Worm (Caenorhabditis elegans) whole organism, dauer: ENCODE measurements around the gene col-164.

ENCODE experiments used
- unc-62 ChIP-seq: sonication (generic microtip); optimal IDR thresholded peaks from 2 replicates; lab custom pipeline; 2017; ENCODE audit warnings: missing biosample characterization, missing genetic modification reagents, missing genetic modification characterization

Gene col-164

ce11 chrX:2079536-2079935 is 13.7 kb upstream of the col-164 start, which contains the start of gene F49H12.4:
TSS of gene F49H12.4 (plus strand) at chrX:2079836.
- no peak for TF ChIP-seq unc-62

- TF ChIP-seq unc-62: no peak
Measured at ce11 chrX:2084019-2084418, 9.2 kb upstream of the col-164 start, which contains the start of gene F49H12.3. TSS of gene F49H12.3 (plus strand) at chrX:2084375.

ce11 chrX:2084988-2085387 is 8.3 kb upstream of the col-164 start, which contains the start of gene F49H12.2:
TSS of gene F49H12.2 (plus strand) at chrX:2085288.
- TF ChIP-seq unc-62: no peak

ce11 chrX:2085494-2085893 is 7.8 kb upstream of the col-164 start:
- TF ChIP-seq unc-62: no peak

- no peak for TF ChIP-seq unc-62
Measured at ce11 chrX:2087716-2088115, 5.6 kb upstream of the col-164 start.

ce11 chrX:2089434-2089833 is 3.8 kb upstream of the col-164 start, which contains the start of gene lsy-2:
TSS of gene lsy-2 (plus strand) at chrX:2089704.
- TF ChIP-seq unc-62: no peak

ce11 chrX:2090493-2090892 is 2.8 kb upstream of the col-164 start:
- no peak for TF ChIP-seq unc-62

- no peak for TF ChIP-seq unc-62
Measured at ce11 chrX:2094094-2094493, 825 bp downstream of the col-164 start.

ce11 chrX:2096804-2097203 is 3.5 kb downstream of the col-164 start, which contains the start of gene T21D9.2:
TSS of gene T21D9.2 (minus strand) at chrX:2096904.
- TF ChIP-seq unc-62: no peak

ce11 chrX:2099002-2099401 is 5.7 kb downstream of the col-164 start:
- TF ChIP-seq unc-62: no peak

- TF ChIP-seq unc-62: no peak
Measured at ce11 chrX:2105310-2105709, 12.0 kb downstream of the col-164 start, which contains the start of gene F53B1.3. TSS of gene F53B1.3 (plus strand) at chrX:2105610.

- TF ChIP-seq unc-62: no peak
Measured at ce11 chrX:2107414-2107813, 14.1 kb downstream of the col-164 start.

- TF ChIP-seq unc-62: no peak
Measured at ce11 chrX:2108182-2108581, 14.9 kb downstream of the col-164 start.

ce11 chrX:2108682-2109081 is 15.4 kb downstream of the col-164 start, which contains the start of gene F53B1.2:
TSS of gene F53B1.2 (plus strand) at chrX:2108982.
- no peak for TF ChIP-seq unc-62

- no peak for TF ChIP-seq unc-62
Measured at ce11 chrX:2110603-2111327, 17.5 kb downstream of the col-164 start.

ce11 chrX:2113004-2113403 is 19.7 kb downstream of the col-164 start, which contains the start of gene bus-5:
TSS of gene bus-5 (minus strand) at chrX:2113104.
- no peak for TF ChIP-seq unc-62

- TF ChIP-seq unc-62: no peak
Measured at ce11 chrX:2114171-2114570, 20.9 kb downstream of the col-164 start.

- no peak for TF ChIP-seq unc-62
Measured at ce11 chrX:2116304-2116867, 23.1 kb downstream of the col-164 start.
